Fruit fly (Drosophila melanogaster) ovary, adult (tissue): ENCODE data around the gene CG10137.
A peak's percentile ranks its signal among the peaks of the same experiment; 100 is the strongest.

Source experiments
- CG17801 ChIP-seq: fragments of 200-800 bp; optimal IDR thresholded peaks from 2 replicates; lab custom pipeline; 2019; ENCODE audit warnings: missing biosample characterization, mild to moderate bottlenecking, missing genetic modification characterization, moderate library complexity; ENCODE audit not compliant: partially characterized antibody

Gene CG10137

dm6 chr2L:19579995-19580578 is 53.6 kb downstream of the CG10137 start, which contains the start of gene Pmvk:
Gene Pmvk (minus strand): TSS chr2L:19580351.
- no peak for TF ChIP-seq CG17801 (GFP tag; lab: Kevin White, UChicago)

- TF ChIP-seq CG17801 (GFP tag; lab: Kevin White, UChicago) = peak; percentile 36
These were observed 55.7 kb downstream of the CG10137 start, which contains the start of gene Hakai for dm6 chr2L:19582185-19582584. Gene Hakai (minus strand): TSS chr2L:19582474.
